Fruit fly (Drosophila melanogaster): ENCODE data around the gene CG9386.

Gene CG9386

DNA sequence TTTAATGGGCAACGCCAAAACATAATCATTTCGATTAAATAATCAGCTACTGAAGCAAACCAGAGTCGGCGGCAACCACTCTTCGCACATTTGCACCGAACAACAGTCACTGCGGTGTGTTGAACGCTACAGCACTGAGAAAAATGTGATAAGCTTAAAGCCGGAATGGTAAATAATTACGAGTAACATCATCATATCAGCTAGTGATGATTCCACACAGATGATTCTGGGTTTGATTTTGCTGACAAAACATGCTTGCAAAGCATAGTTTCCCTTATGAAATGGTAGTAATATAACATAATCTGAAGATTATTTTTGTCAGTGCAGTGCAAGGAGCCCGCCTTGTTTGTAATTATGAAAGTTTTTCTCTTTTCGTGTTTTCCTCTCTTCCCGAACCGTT is 42.9 kb upstream of the CG9386 start (continued):
- TF ChIP-seq peb (GFP tag; IDR thresholded peaks at IDR 0.05) = no peak
- TF ChIP-seq wdn (GFP tag; IDR thresholded peaks at IDR 0.05) = no peak
- peak; percentile 20; the same call in 1 of the 2 replicates for TF ChIP-seq sob (GFP tag; IDR thresholded peaks at IDR 0.05)
- TF ChIP-seq lov (optimal IDR thresholded peaks at IDR 0.05) = no peak
- TF ChIP-seq lov (GFP tag; IDR thresholded peaks at IDR 0.05) = no peak
- TF ChIP-seq CG2116 (GFP tag; optimal IDR thresholded peaks at IDR 0.05) = no peak
- TF ChIP-seq Eip74EF (GFP tag; optimal IDR thresholded peaks at IDR 0.05) = no peak
- TF ChIP-seq CG7963 (GFP tag; IDR thresholded peaks at IDR 0.05; ENCODE audit: partially characterized antibody) = no peak
- TF ChIP-seq CG18476 (GFP tag; optimal IDR thresholded peaks at IDR 0.05) = no peak
- TF ChIP-seq CG15011 (GFP tag; optimal IDR thresholded peaks at IDR 0.05) = no peak
- no peak for TF ChIP-seq CG11085 (GFP tag; IDR thresholded peaks at IDR 0.05)
- TF ChIP-seq Bteb2 (GFP tag; optimal IDR thresholded peaks at IDR 0.05) = no peak
- TF ChIP-seq wek (GFP tag; optimal IDR thresholded peaks at IDR 0.05) = no peak
- peak; percentile 36 for TF ChIP-seq slp2 (GFP tag; optimal IDR thresholded peaks at IDR 0.05)
- TF ChIP-seq tx (GFP tag; optimal IDR thresholded peaks at IDR 0.05) = no peak
- no peak for TF ChIP-seq sqz (GFP tag; optimal IDR thresholded peaks at IDR 0.05)
- TF ChIP-seq knrl (GFP tag; IDR thresholded peaks at IDR 0.05; ENCODE audit: partially characterized antibody) = no peak
- TF ChIP-seq lola (GFP tag; optimal IDR thresholded peaks at IDR 0.05) = peak in 1 of 3 experiments; percentile 73
- TF ChIP-seq dimm (GFP tag; IDR thresholded peaks at IDR 0.05) = no peak
- TF ChIP-seq dan (GFP tag; IDR thresholded peaks at IDR 0.05) = no peak
- TF ChIP-seq onecut (GFP tag; IDR thresholded peaks at IDR 0.05) = peak; percentile 33; the same call in 1 of the 2 replicates
- peak; percentile 52 for TF ChIP-seq CG12391 (tag; optimal IDR thresholded peaks at IDR 0.05)
- no peak for TF ChIP-seq org-1 (GFP tag; optimal IDR thresholded peaks at IDR 0.05)
- TF ChIP-seq CG10959 (GFP tag; IDR thresholded peaks at IDR 0.05) = no peak
- no peak for TF ChIP-seq E2f2 (GFP tag; IDR thresholded peaks at IDR 0.05)
- TF ChIP-seq CG18599 (GFP tag; optimal IDR thresholded peaks at IDR 0.05) = no peak
- TF ChIP-seq croc (GFP tag; conservative IDR thresholded peaks at IDR 0.05) = no peak
- TF ChIP-seq CG13287 (GFP tag; IDR thresholded peaks at IDR 0.05; ENCODE audit: partially characterized antibody) = no peak
- TF ChIP-seq Nf-YB (GFP tag; optimal IDR thresholded peaks at IDR 0.05) = no peak
- no peak for TF ChIP-seq CG31224 (GFP tag; IDR thresholded peaks at IDR 0.05)
- no peak for TF ChIP-seq usp (GFP tag; optimal IDR thresholded peaks at IDR 0.05)
- TF ChIP-seq CG4328 (GFP tag; optimal IDR thresholded peaks at IDR 0.05) = no peak
- no peak for TF ChIP-seq CG4360 (GFP tag; IDR thresholded peaks at IDR 0.05)
- no peak for TF ChIP-seq Nf-YC (tag; optimal IDR thresholded peaks at IDR 0.05)
- no peak for TF ChIP-seq MESR4 (GFP tag; optimal IDR thresholded peaks at IDR 0.05)
- TF ChIP-seq ac (GFP tag; optimal IDR thresholded peaks at IDR 0.05) = no peak
- no peak for TF ChIP-seq pan (optimal IDR thresholded peaks at IDR 0.05)
- TF ChIP-seq pan (GFP tag; optimal IDR thresholded peaks at IDR 0.05 in 1 of 2, IDR thresholded peaks at IDR 0.05 in 1 of 2) = no peak
- TF ChIP-seq CG12299 (tag; optimal IDR thresholded peaks at IDR 0.05) = no peak
- TF ChIP-seq Oaz (GFP tag; IDR thresholded peaks at IDR 0.05) = no peak
- TF ChIP-seq fd96Cb (tag; optimal IDR thresholded peaks at IDR 0.05) = peak; percentile 75
- no peak for TF ChIP-seq btn (GFP tag; optimal IDR thresholded peaks at IDR 0.05)
- no peak for TF ChIP-seq CG10147 (GFP tag; optimal IDR thresholded peaks at IDR 0.05)
- no peak for TF ChIP-seq CG1233 (GFP tag; optimal IDR thresholded peaks at IDR 0.05)
- no peak for TF ChIP-seq CG10431 (GFP tag; optimal IDR thresholded peaks at IDR 0.05)
- TF ChIP-seq CG11093 (GFP tag; IDR thresholded peaks at IDR 0.05) = no peak
- TF ChIP-seq gsb-n (tag; optimal IDR thresholded peaks at IDR 0.05) = peak; percentile 57
- TF ChIP-seq Sry-β (GFP tag; optimal IDR thresholded peaks at IDR 0.05) = no peak
- TF ChIP-seq ssp (GFP tag; IDR thresholded peaks at IDR 0.05) = peak; percentile 33; the same call in 1 of the 2 replicates
- TF ChIP-seq sens-2 (GFP tag; IDR thresholded peaks at IDR 0.05) = no peak
- peak; percentile 43 for TF ChIP-seq PHDP (tag; optimal IDR thresholded peaks at IDR 0.05)
- TF ChIP-seq corto (GFP tag; optimal IDR thresholded peaks at IDR 0.05) = no peak

Measured in whole organism, embryonic.